Worm (Caenorhabditis elegans) whole organism, L3 larva: ENCODE measurements around the gene fbxb-14.
"Not testable (repeated sequence)": the region's sequence is repeated elsewhere in the genome, so short reads cannot be mapped to it uniquely, and the experiment has no call there.

Experiments used
- ceh-16 ChIP-seq: sonication (generic microtip); optimal IDR thresholded peaks from 2 replicates; lab custom pipeline; 2017; ENCODE audit warnings: missing biosample characterization, missing genetic modification characterization
- egl-5 ChIP-seq: fragments of 150-350 bp; optimal IDR thresholded peaks from 2 replicates; lab custom pipeline; 2017; ENCODE audit warnings: missing biosample characterization, missing genetic modification reagents, missing genetic modification characterization, inconsistent platforms
- fkh-2 ChIP-seq: fragments of 150-350 bp; optimal IDR thresholded peaks from 2 replicates; lab custom pipeline; 2014; ENCODE audit warnings: missing biosample characterization, missing genetic modification reagents, missing genetic modification characterization
- jun-1 ChIP-seq: fragments of 150-350 bp; optimal IDR thresholded peaks from 2 replicates; lab custom pipeline; 2014; ENCODE audit warnings: missing biosample characterization, missing genetic modification reagents, missing genetic modification characterization
- lin-15B ChIP-seq: fragments of 150-350 bp; optimal IDR thresholded peaks from 2 replicates; lab custom pipeline; 2014; ENCODE audit warnings: missing biosample characterization, missing genetic modification characterization
- lin-39 ChIP-seq: fragments of 150-350 bp; optimal IDR thresholded peaks from 2 replicates; lab custom pipeline; 2018; ENCODE audit warnings: missing biosample characterization, missing genetic modification reagents, missing genetic modification characterization
- nhr-11 ChIP-seq: fragments of 150-350 bp; optimal IDR thresholded peaks from 2 replicates; lab custom pipeline; 2014; ENCODE audit warnings: missing biosample characterization, missing genetic modification characterization
- nhr-23 ChIP-seq: fragments of 150-350 bp; optimal IDR thresholded peaks from 2 replicates; lab custom pipeline; 2014; ENCODE audit warnings: missing biosample characterization, missing genetic modification reagents, missing genetic modification characterization
- nhr-67 ChIP-seq: fragments of 150-350 bp; optimal IDR thresholded peaks from 2 replicates; lab custom pipeline; 2014; ENCODE audit warnings: missing biosample characterization, missing genetic modification characterization
- pqm-1 ChIP-seq: fragments of 150-350 bp; optimal IDR thresholded peaks from 2 replicates; lab custom pipeline; 2017; ENCODE audit warnings: missing biosample characterization, missing genetic modification characterization, inconsistent platforms
- ztf-11 ChIP-seq: fragments of 150-350 bp; optimal IDR thresholded peaks from 2 replicates; lab custom pipeline; 2014; ENCODE audit warnings: missing biosample characterization, missing genetic modification characterization

Gene fbxb-14

ce11 chrII:536775-537174 lies 45.8 kb downstream of the fbxb-14 start, which contains the start of gene T27A1.2:
Gene T27A1.2 (minus strand): TSS chrII:536875.
- TF ChIP-seq ceh-16 (tag; lab: Kevin White, UChicago): no peak
- TF ChIP-seq nhr-11: no peak
- TF ChIP-seq fkh-2: no peak
- no peak for TF ChIP-seq egl-5 (tag; lab: Kevin White, UChicago)
- no peak for TF ChIP-seq ztf-11
- no peak for TF ChIP-seq lin-39 (tag; lab: Kevin White, UChicago)
- no peak for TF ChIP-seq nhr-23 (tag; lab: Kevin White, UChicago)
- TF ChIP-seq jun-1 (tag; lab: Kevin White, UChicago): no peak

ce11 chrII:535226-535625 lies 47.3 kb downstream of the fbxb-14 start, which contains the start of gene T27A1.3:
Gene T27A1.3 (plus strand): TSS chrII:535526.
- not testable (repeated sequence) for TF ChIP-seq lin-15B, nhr-67, pqm-1 (tag; lab: Kevin White, UChicago)
